Worm (Caenorhabditis elegans): ENCODE data around the gene nhr-231.

Gene nhr-231

ce11 chrV:18819643-18820042, 28.9 kb downstream of the nhr-231 start, which contains the start of gene ncs-5:
Gene ncs-5, plus strand, starts transcription at chrV:18819766.
- TF ChIP-seq aly-2 (tag; optimal IDR thresholded peaks at IDR 0.05) (no peak), lin-15B (tag; optimal IDR thresholded peaks at IDR 0.05) (no peak), mef-2 (tag; optimal IDR thresholded peaks at IDR 0.05) (no peak)

ce11 chrV:18821569-18821968, 30.8 kb downstream of the nhr-231 start:
- TF ChIP-seq fkh-10 (GFP tag; optimal IDR thresholded peaks at IDR 0.05): peak; percentile 91
- peak; percentile 45 for TF ChIP-seq lin-14 (GFP tag; optimal IDR thresholded peaks at IDR 0.05)
- no peak for TF ChIP-seq nhr-11 (tag; optimal IDR thresholded peaks at IDR 0.05)
- TF ChIP-seq ceh-8 (GFP tag; optimal IDR thresholded peaks at IDR 0.05): no peak
- TF ChIP-seq C34B4.2 (tag; optimal IDR thresholded peaks at IDR 0.05): no peak
- TF ChIP-seq nhr-85 (tag): peak; percentile 32

- TF ChIP-seq elt-2 (tag; optimal IDR thresholded peaks at IDR 0.05) (peak; percentile 82), lin-14 (GFP tag; optimal IDR thresholded peaks at IDR 0.05) (peak; percentile 37), snu-23 (GFP tag; optimal IDR thresholded peaks at IDR 0.05) (peak; percentile 1), snpc-4 (tag; optimal IDR thresholded peaks at IDR 0.05) (no peak)
Observed at ce11 chrV:18826445-18826844, 35.7 kb downstream of the nhr-231 start.

ce11 chrV:18827374-18827773, 36.6 kb downstream of the nhr-231 start:
- TF ChIP-seq fkh-8 (tag; optimal IDR thresholded peaks at IDR 0.05) (peak; percentile 18), hlh-4 (tag; optimal IDR thresholded peaks at IDR 0.05) (peak; percentile 93), fos-1 (tag; optimal IDR thresholded peaks at IDR 0.05) (no peak)

ce11 chrV:18837125-18837524, 46.4 kb downstream of the nhr-231 start, which contains the start of gene cyp-33D3:
Gene cyp-33D3, minus strand, starts transcription at chrV:18837225.
- TF ChIP-seq pqm-1 (tag; optimal IDR thresholded peaks at IDR 0.05) (no peak), blmp-1 (tag; optimal IDR thresholded peaks at IDR 0.05) (no peak), nhr-47 (tag; optimal IDR thresholded peaks at IDR 0.05) (no peak), snu-23 (GFP tag; optimal IDR thresholded peaks at IDR 0.05) (no peak), lsy-2 (tag; optimal IDR thresholded peaks at IDR 0.05) (no peak)

ce11 chrV:18838799-18839354, 48.1 kb downstream of the nhr-231 start, which contains the start of gene nhr-65:
Gene nhr-65, plus strand, starts transcription at chrV:18839304.
- TF ChIP-seq isw-1 (GFP tag; IDR thresholded peaks at IDR 0.05) (no peak), nhr-237 (tag; optimal IDR thresholded peaks at IDR 0.05) (no peak), tlp-1 (tag; optimal IDR thresholded peaks at IDR 0.05) (no peak), lin-35 (GFP tag; optimal IDR thresholded peaks at IDR 0.05) (peak in 1 of 2 experiments; percentile 53), aha-1 (tag; optimal IDR thresholded peaks at IDR 0.05) (no peak), lsy-2 (tag; optimal IDR thresholded peaks at IDR 0.05) (peak in 1 of 2 experiments; percentile 5), egl-27 (tag; optimal IDR thresholded peaks at IDR 0.05) (no peak), fkh-10 (GFP tag; optimal IDR thresholded peaks at IDR 0.05) (no peak), blmp-1 (tag; optimal IDR thresholded peaks at IDR 0.05) (peak; percentile 74), nhr-90 (tag; optimal IDR thresholded peaks at IDR 0.05; ENCODE audit: poor library complexity) (peak; percentile 39), efl-1 (optimal IDR thresholded peaks at IDR 0.05) (peak; percentile 21 to 23), efl-1 (GFP tag; optimal IDR thresholded peaks at IDR 0.05 in 1 of 2) (peak in 1 of 2 experiments; percentile 41), nhr-85 (tag) (peak; percentile 67), skn-1 (tag; optimal IDR thresholded peaks at IDR 0.05) (peak; percentile 15), mep-1 (tag; optimal IDR thresholded peaks at IDR 0.05) (peak; percentile 29), swsn-7 (tag; optimal IDR thresholded peaks at IDR 0.05) (peak; percentile 22), hlh-4 (tag; optimal IDR thresholded peaks at IDR 0.05) (no peak), ets-5 (GFP tag; IDR thresholded peaks at IDR 0.05) (no peak), nhr-28 (tag; optimal IDR thresholded peaks at IDR 0.05) (no peak), elt-2 (tag; optimal IDR thresholded peaks at IDR 0.05) (peak; percentile 19), nhr-20 (tag; optimal IDR thresholded peaks at IDR 0.05) (peak; percentile 48), snu-23 (GFP tag; optimal IDR thresholded peaks at IDR 0.05) (peak; percentile 48), nhr-19 (GFP tag; conservative IDR thresholded peaks at IDR 0.05) (peak; percentile 41)
